Worm (Caenorhabditis elegans) whole organism, L4/young adult: Measurements from ENCODE around the gene Y66D12A.19.
A peak's percentile ranks its signal among the peaks of the same experiment; 100 is the strongest.

Source experiments
- W03F9.2 ChIP-seq: fragments of 150-350 bp; optimal IDR thresholded peaks from 2 replicates; lab custom pipeline; 2014; ENCODE audit warnings: missing biosample characterization, missing genetic modification characterization
- dao-5 ChIP-seq: sonication (generic microtip); optimal IDR thresholded peaks from 2 replicates; lab custom pipeline; 2016; ENCODE audit warnings: missing genotype, missing genetic modification characterization, moderate library complexity, missing compliant biosample characterization
- him-1 ChIP-seq: sonication (generic microtip); optimal IDR thresholded peaks from 2 replicates; lab custom pipeline; 2016; ENCODE audit warnings: missing genotype, missing genetic modification reagents, missing genetic modification characterization, missing compliant biosample characterization

Y66D12A.19 gene

ce11 chrIII:11510120-11510519 is 1.2 kb downstream of the Y66D12A.19 start:
- TF ChIP-seq him-1: no peak

- TF ChIP-seq him-1 (no peak), dao-5 (no peak), W03F9.2 (tag; lab: Kevin White, UChicago) (no peak)
These were observed 1.9 kb downstream of the Y66D12A.19 start for ce11 chrIII:11510826-11511225.

- TF ChIP-seq dao-5 (no peak), him-1 (no peak), W03F9.2 (tag; lab: Kevin White, UChicago) (no peak)
These were observed 14.7 kb downstream of the Y66D12A.19 start, which contains the start of the genes Y66D12A.16 and such-1 for ce11 chrIII:11523504-11524025. Gene Y66D12A.16 (plus strand): TSS chrIII:11523554. Gene such-1 (minus strand): TSS chrIII:11523759.

- TF ChIP-seq dao-5 (no peak), him-1 (no peak), W03F9.2 (tag; lab: Kevin White, UChicago) (peak; percentile 58)
These were observed 15.2 kb downstream of the Y66D12A.19 start for ce11 chrIII:11524073-11524472.

ce11 chrIII:11526396-11526795 is 17.5 kb downstream of the Y66D12A.19 start, which contains the start of gene xpb-1:
Gene xpb-1 (plus strand): TSS chrIII:11526657.
- TF ChIP-seq dao-5 (no peak), him-1 (no peak), W03F9.2 (tag; lab: Kevin White, UChicago) (peak; percentile 3)

- TF ChIP-seq dao-5 (no peak), him-1 (no peak), W03F9.2 (tag; lab: Kevin White, UChicago) (no peak)
These were observed 25.8 kb downstream of the Y66D12A.19 start, which contains the start of gene nrps-1 for ce11 chrIII:11534624-11535079. Gene nrps-1 (plus strand): TSS chrIII:11534674.

- no peak for TF ChIP-seq W03F9.2 (tag; lab: Kevin White, UChicago)
- no peak for TF ChIP-seq him-1
- TF ChIP-seq dao-5: no peak
These were observed 26.6 kb downstream of the Y66D12A.19 start for ce11 chrIII:11535453-11535852.

- no peak for TF ChIP-seq him-1
- no peak for TF ChIP-seq W03F9.2 (tag; lab: Kevin White, UChicago)
- TF ChIP-seq dao-5: no peak
These were observed 36.1 kb downstream of the Y66D12A.19 start for ce11 chrIII:11544947-11545346.

ce11 chrIII:11548070-11548469 is 39.2 kb downstream of the Y66D12A.19 start, which contains the start of gene Y66D12A.13:
Gene Y66D12A.13 (plus strand): TSS chrIII:11548370.
- TF ChIP-seq W03F9.2 (tag; lab: Kevin White, UChicago) (no peak), dao-5 (no peak)

- no peak for TF ChIP-seq W03F9.2 (tag; lab: Kevin White, UChicago)
- TF ChIP-seq dao-5: no peak
- TF ChIP-seq him-1: no peak
These were observed 45.8 kb downstream of the Y66D12A.19 start for ce11 chrIII:11554701-11555111.

- TF ChIP-seq dao-5 (no peak), him-1 (no peak), W03F9.2 (tag; lab: Kevin White, UChicago) (no peak)
These were observed 48.0 kb downstream of the Y66D12A.19 start for ce11 chrIII:11556860-11557259.

ce11 chrIII:11558251-11558650 is 49.4 kb downstream of the Y66D12A.19 start:
- TF ChIP-seq him-1: no peak
- no peak for TF ChIP-seq dao-5
- TF ChIP-seq W03F9.2 (tag; lab: Kevin White, UChicago): no peak

- TF ChIP-seq him-1: no peak
- no peak for TF ChIP-seq W03F9.2 (tag; lab: Kevin White, UChicago)
These were observed 50.8 kb downstream of the Y66D12A.19 start for ce11 chrIII:11559677-11560076.

- TF ChIP-seq W03F9.2 (tag; lab: Kevin White, UChicago) (no peak), dao-5 (no peak), him-1 (no peak)
These were observed 51.8 kb downstream of the Y66D12A.19 start, which contains the start of gene ztf-29 for ce11 chrIII:11560504-11561202. Gene ztf-29 (plus strand): TSS chrIII:11561152.

ce11 chrIII:11561597-11561996 is 52.7 kb downstream of the Y66D12A.19 start:
- TF ChIP-seq W03F9.2 (tag; lab: Kevin White, UChicago) (no peak), dao-5 (no peak), him-1 (no peak)
